Worm (Caenorhabditis elegans) whole organism, L4/young adult: ENCODE data around the gene nspc-16.
A peak's percentile ranks its signal among the peaks of the same experiment; 100 is the strongest.
"Not testable (repeated sequence)": the region's sequence is repeated elsewhere in the genome, so short reads cannot be mapped to it uniquely, and the experiment has no call there.

Source experiments
- W03F9.2 ChIP-seq: fragments of 150-350 bp; optimal IDR thresholded peaks from 2 replicates; lab custom pipeline; 2014; ENCODE audit warnings: missing biosample characterization, missing genetic modification characterization
- dao-5 ChIP-seq: sonication (generic microtip); optimal IDR thresholded peaks from 2 replicates; lab custom pipeline; 2016; ENCODE audit warnings: missing genotype, missing genetic modification characterization, moderate library complexity, missing compliant biosample characterization
- him-1 ChIP-seq: sonication (generic microtip); optimal IDR thresholded peaks from 2 replicates; lab custom pipeline; 2016; ENCODE audit warnings: missing genotype, missing genetic modification reagents, missing genetic modification characterization, missing compliant biosample characterization

Gene nspc-16

DNA sequence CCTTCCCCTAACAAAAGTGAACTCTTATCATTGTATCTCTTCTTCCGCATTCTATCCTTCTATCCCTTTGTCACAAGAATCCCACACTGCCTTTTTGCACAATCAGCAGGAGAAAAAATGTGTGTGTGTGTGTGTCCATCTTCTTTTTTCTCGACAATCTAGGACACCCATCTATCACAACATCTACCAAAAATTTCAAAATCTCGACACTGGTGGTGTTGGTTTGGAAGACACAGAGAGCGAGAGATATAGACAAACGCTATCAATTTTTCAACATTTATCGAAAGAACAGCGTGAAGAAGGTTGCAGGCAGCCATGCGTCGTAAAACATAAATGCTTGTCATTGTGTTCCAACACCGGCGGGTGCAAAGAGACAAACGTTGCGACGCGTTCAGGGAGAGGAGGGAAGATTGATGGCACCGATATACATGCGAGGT is 14.5 kb upstream of the nspc-16 start:
- TF ChIP-seq him-1 (tag; lab: Kevin White, UChicago) (no peak), dao-5 (tag; lab: Kevin White, UChicago) (no peak), W03F9.2 (tag; lab: Kevin White, UChicago) (no peak)

DNA sequence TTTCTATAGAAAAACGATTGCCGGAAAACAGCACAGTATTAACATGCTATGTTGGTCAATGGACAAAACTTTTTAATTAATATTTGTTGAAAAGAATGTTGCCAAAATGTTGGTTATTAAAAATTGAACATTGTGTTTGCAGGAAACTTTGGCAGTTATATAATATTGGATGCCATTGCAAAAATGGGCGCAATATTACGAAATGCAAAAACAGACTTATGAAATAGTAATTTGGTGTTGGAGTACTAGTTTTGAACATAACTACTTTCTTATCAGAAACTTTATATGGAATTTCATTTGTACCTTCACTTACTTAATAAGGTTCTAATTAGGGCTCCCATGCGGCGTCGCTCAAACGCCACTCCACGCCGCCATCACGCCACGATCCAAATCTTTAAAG is 13.0 kb upstream of the nspc-16 start:
- TF ChIP-seq him-1 (tag; lab: Kevin White, UChicago) (no peak), W03F9.2 (tag; lab: Kevin White, UChicago) (no peak), dao-5 (tag; lab: Kevin White, UChicago) (no peak)

DNA sequence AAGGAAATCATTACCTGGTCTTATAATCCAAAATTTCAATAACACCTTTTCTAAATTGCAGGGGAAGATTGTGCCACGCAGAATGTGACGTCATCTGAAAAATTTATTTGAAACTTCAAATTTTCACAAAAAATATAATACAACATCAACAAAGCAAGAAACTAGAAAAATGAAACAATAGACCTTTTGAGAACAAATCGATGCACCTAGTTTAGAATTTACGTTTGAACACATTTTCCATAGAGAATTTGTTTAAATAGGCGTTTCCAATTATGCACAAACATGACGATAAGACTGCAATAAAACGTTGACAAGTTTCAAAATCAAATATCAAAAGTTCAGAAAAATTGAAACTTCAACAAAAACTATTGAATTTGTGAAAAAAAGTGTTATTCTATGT is 10.6 kb upstream of the nspc-16 start, which contains the start of gene fbxa-141:
fbxa-141 (minus strand) TSS at position 101 of the 400 bp plus-strand sequence.
- TF ChIP-seq W03F9.2 (tag; lab: Kevin White, UChicago) (no peak), him-1 (tag; lab: Kevin White, UChicago) (no peak), dao-5 (tag; lab: Kevin White, UChicago) (no peak)

DNA sequence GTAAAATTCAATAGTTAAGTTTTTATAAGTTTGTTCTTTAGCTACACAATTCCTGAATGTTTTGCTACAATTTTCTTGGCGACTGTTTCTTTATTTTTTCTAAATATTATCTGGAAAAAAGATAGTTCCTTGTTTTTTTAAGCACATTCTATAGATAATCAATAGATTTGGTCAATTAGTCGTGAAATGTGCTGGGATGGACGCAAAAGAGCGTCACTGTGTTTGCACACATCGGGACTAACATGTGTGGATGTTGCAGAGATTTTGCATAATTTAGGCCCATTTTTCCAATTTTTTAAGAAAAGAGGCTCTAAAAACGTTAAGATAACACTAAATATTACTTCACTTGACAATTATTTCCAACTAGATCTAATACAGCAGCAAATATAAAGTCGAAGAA is 9.9 kb upstream of the nspc-16 start:
- TF ChIP-seq dao-5 (tag; lab: Kevin White, UChicago), result no peak
- TF ChIP-seq W03F9.2 (tag; lab: Kevin White, UChicago), result no peak
- TF ChIP-seq him-1 (tag; lab: Kevin White, UChicago), result no peak

DNA sequence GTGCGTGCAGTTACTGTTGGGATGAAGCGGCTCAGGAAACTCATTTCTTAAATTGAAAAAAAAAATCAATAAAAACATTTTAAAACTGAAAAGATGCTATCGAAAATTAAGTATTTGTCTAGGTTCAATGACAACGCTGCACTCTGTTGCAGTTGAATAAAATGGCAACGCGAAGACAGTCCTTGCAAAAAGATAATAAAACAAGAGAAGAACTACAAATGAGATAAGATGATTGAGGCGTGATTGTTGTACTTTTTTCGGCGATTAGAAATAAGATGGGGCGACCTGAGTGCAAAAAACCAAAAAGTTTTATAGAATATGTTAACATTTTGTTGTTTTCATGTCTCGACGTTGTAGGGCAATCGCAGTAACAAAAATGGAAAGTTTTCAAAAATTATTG is 8.3 kb upstream of the nspc-16 start, which contains the start of gene gcsh-1:
gcsh-1 (minus strand) TSS at position 46 of the 400 bp plus-strand sequence.
- TF ChIP-seq W03F9.2 (tag; lab: Kevin White, UChicago) (no peak), him-1 (tag; lab: Kevin White, UChicago) (no peak), dao-5 (tag; lab: Kevin White, UChicago) (no peak)

DNA sequence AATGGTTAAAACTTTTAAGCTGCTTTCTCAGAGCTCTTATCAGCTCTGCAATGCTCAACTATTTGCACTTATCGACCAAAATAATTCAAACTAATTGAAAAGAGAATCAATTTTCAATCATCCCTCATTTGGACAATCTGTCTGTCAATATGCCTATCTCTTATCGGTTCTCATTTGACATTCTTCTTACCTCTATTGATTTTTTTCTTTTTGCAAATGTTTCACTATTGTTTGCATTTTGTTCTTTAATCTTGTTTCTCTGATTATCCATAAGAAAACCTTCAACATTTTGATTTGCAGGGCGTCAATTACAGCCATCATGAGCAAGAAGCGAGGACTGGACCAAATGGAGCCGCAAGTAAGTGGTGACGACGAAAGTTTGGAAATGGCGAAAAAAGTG is 6.8 kb upstream of the nspc-16 start, which contains the start of gene D1025.10:
D1025.10 (plus strand) TSS at position 301 of the 400 bp plus-strand sequence.
- no peak for TF ChIP-seq dao-5 (tag; lab: Kevin White, UChicago)
- no peak for TF ChIP-seq him-1 (tag; lab: Kevin White, UChicago)
- no peak for TF ChIP-seq W03F9.2 (tag; lab: Kevin White, UChicago)

DNA sequence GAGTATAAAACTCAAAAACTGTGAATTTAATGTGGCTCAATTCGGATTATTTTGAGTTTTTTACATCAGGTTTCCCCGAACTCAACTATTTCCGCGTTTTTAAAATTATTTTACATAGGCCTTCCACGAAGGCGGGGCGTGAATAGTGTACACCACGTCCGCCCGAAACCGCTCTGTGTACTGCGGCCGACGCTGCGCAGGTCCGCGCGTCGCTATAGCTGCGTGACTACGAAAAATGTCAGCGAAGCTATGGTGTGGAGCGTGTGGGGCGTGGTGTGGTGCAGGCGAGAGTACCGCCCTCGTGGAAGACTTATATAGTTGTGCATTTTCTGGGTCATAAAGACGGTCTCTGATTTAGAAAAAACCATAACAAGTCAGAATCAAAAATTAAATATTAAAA is 5.5 kb upstream of the nspc-16 start:
- TF ChIP-seq W03F9.2 (tag; lab: Kevin White, UChicago) (no peak), dao-5 (tag; lab: Kevin White, UChicago) (no peak), him-1 (tag; lab: Kevin White, UChicago) (no peak)

DNA sequence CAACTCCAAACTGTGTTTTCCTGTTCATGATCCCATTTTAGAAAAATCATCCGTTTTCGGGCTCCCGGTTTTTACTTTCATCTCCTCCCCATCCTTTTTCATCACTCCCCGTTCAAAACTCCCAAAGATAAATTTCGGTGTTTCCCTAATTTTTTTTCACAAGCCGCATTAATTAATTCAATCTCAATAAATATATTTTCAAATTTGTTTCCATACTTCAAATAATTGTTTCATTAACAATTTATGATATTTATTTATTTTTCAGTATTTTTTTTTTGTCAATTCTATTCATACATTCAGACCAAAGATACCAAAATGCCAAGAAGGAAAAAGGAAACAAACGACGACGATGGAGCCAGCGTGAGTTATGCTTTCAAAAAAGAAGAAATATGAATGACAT is 2.9 kb upstream of the nspc-16 start, which contains the start of gene D1025.1:
D1025.1 (plus strand) TSS at position 301 of the 400 bp plus-strand sequence.
- TF ChIP-seq him-1 (tag; lab: Kevin White, UChicago) (no peak), W03F9.2 (tag; lab: Kevin White, UChicago) (no peak), dao-5 (tag; lab: Kevin White, UChicago) (no peak)

DNA sequence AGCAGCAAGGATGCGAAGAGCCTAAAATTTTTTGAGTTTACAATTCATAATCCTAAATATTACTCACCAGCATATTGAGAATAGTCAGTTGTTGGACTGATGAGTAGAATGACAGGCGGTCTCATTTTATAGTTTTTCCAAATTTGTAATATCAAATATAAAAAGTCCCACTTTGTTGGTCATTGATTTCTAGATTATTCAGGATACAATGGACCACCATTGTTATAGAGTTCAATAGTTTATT is 1.6 kb downstream of the nspc-16 start, which contains the start of gene nspc-17:
nspc-17 (minus strand) TSS at position 101 of the 244 bp plus-strand sequence.
- TF ChIP-seq W03F9.2, him-1, dao-5 (tag; lab: Kevin White, UChicago): not testable (repeated sequence)

DNA sequence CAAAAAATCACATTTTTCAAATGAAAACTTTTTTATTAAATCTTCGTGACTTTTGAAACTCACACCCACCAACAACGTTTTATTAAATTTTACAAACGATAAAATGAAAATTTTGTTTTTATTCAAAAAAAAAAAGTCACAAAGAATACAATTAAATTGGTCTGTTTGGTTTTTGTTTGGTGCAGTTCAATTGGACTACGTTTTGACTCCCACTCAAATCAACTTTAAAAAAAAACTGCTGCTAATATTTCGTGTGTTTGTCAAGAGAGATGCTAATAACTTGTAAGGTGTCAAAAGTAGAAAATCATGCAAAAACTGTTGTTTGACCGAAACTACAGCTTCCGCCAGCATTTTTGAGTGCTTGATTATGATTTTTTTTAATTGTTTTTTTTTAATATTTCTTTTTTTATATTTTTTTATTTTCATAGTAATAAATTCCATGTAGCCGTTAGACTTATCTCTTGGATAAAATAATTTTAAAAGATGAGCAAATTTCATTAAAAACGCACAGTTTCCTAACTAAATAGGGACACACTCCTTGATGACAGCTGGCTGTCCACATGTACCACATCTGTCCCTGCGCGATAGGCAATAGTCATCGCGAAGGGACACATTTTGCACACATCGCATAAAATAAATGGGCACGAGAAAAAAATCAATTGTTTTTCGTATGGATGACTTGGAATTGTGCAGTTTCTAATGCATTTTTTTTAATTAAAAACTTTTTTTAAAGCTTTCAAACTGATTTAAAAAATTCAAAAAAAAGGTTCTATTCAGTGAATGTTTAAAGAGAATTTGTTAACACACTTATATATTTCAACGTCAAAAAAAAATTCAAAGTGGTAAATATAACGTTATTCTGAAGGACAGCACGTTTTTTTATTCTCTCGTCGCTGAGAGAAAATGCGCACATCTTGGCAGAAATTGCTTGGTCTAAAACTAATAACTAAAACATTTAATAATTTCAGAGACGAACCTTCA is 2.2 kb downstream of the nspc-16 start:
- TF ChIP-seq W03F9.2 (tag; lab: Kevin White, UChicago), result peak; percentile 98
- peak; percentile 87 for TF ChIP-seq dao-5 (tag; lab: Kevin White, UChicago)
- TF ChIP-seq him-1 (tag; lab: Kevin White, UChicago), result peak; percentile 99

DNA sequence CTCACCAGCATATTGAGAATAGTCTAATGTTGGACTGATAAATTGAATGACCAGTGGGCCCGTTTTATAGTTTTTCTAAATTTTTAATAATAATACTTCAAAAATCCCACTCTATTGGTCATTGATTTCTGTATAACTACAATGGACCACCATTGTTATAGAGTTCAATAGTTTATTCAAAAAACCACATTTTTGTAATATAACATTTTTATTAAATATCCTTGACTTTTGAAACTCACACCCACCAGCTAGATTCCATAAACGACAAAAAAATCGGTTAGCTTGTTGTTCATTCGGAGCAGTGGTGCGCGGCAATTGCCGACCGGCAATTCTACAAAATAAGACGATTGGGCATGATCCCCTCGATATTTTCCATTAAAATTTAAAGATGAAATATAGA is 4.2 kb downstream of the nspc-16 start, which contains the start of gene nspc-18:
nspc-18 (minus strand) TSS at position 101 of the 400 bp plus-strand sequence.
- TF ChIP-seq him-1 (tag; lab: Kevin White, UChicago), result no peak
- no peak for TF ChIP-seq W03F9.2 (tag; lab: Kevin White, UChicago)
- TF ChIP-seq dao-5 (tag; lab: Kevin White, UChicago), result no peak

DNA sequence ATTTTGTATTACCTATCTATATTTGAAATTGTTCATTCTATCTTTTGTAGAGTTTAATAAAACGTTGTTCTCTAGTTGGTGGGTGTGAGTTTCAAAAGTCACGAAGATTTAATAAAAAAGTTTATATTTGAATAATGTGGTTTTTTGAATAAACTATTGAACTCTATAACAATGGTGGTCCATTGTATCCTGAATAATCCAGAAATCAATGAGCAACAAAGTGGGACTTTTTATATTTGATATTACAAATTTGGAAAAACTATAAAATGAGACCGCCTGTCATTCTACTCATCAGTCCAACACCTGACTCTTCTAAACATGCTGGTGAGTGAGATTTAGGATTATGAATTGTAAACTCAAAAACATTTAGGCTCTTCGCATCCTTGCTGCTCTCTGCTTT is 5.0 kb downstream of the nspc-16 start, which contains the start of gene nspc-19:
nspc-19 (plus strand) TSS at position 301 of the 400 bp plus-strand sequence.
- not testable (repeated sequence) for TF ChIP-seq him-1, dao-5, W03F9.2 (tag; lab: Kevin White, UChicago)

DNA sequence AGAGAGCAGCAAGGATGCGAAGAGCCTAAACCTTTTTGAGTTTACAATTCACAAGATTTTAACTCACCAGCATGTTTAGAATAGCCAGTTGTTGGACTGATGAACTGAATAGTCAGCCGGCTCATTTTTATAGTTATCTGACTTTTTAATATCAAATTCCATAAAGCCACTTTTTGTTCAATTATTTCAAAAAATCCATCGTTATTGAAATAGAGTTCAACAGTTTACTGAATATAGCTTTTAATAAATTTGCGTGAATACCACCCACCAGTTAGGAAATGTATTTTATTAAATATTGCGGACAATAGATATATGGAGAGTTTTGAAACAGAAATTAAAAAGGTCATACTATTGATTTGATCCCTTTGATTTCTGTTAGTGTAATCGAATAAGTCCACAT is 6.7 kb downstream of the nspc-16 start, which contains the start of gene nspc-20:
nspc-20 (minus strand) TSS at position 101 of the 400 bp plus-strand sequence.
- TF ChIP-seq W03F9.2 (tag; lab: Kevin White, UChicago) (no peak), him-1 (tag; lab: Kevin White, UChicago) (no peak), dao-5 (tag; lab: Kevin White, UChicago) (no peak)
